Fruit fly (Drosophila melanogaster) whole organism, pupa: ENCODE data around the gene sro.

ENCODE experiments used
- CG10348 ChIP-seq: fragments of 200-800 bp; sonication (Bioruptor generic); IDR thresholded peaks from 2 replicates; pipeline ENCODE4 v1.3.6; 2022; ENCODE audit warnings: missing biosample characterization, missing genetic modification characterization
- CG14655 ChIP-seq: fragments of 200-800 bp; sonication (Bioruptor generic); optimal IDR thresholded peaks from 3 replicates; lab custom pipeline; 2017; ENCODE audit warnings: mild to moderate bottlenecking, missing biosample characterization, missing genetic modification reagents, missing genetic modification characterization
- CG15710 ChIP-seq: fragments of 200-800 bp; sonication (Bioruptor generic); optimal IDR thresholded peaks from 2 replicates; lab custom pipeline; 2018; ENCODE audit warnings: missing biosample characterization, mild to moderate bottlenecking, missing genetic modification characterization, moderate library complexity
- CG17806 ChIP-seq: fragments of 200-800 bp; sonication (Bioruptor generic); optimal IDR thresholded peaks from 2 replicates; lab custom pipeline; 2018; ENCODE audit warnings: missing biosample characterization, mild to moderate bottlenecking, missing genetic modification characterization, moderate library complexity
- CG32121 ChIP-seq: fragments of 200-800 bp; sonication (Bioruptor generic); IDR thresholded peaks from 2 replicates; pipeline ENCODE4 v1.3.6; 2022; ENCODE audit warnings: missing biosample characterization, missing genetic modification characterization
- CG4496 ChIP-seq: fragments of 200-800 bp; sonication (Bioruptor generic); IDR thresholded peaks from 3 replicates; pipeline ENCODE4 v1.3.6; 2022; ENCODE audit warnings: missing biosample characterization, missing genetic modification characterization
- CG8301 ChIP-seq: fragments of 200-800 bp; sonication (Bioruptor generic); optimal IDR thresholded peaks from 2 replicates; lab custom pipeline; 2018; ENCODE audit warnings: missing biosample characterization, mild to moderate bottlenecking, missing genetic modification characterization
- Ets98B ChIP-seq: fragments of 200-800 bp; sonication (Bioruptor generic); IDR thresholded peaks from 2 replicates; pipeline ENCODE4 v1.3.6; 2022; ENCODE audit warnings: missing biosample characterization, missing genetic modification characterization
- gl ChIP-seq: fragments of 200-800 bp; sonication (Bioruptor generic); optimal IDR thresholded peaks from 2 replicates; lab custom pipeline; 2018; ENCODE audit warnings: missing biosample characterization, mild to moderate bottlenecking, missing genetic modification characterization
- rn ChIP-seq: fragments of 200-800 bp; sonication (Bioruptor generic); IDR thresholded peaks from 2 replicates; pipeline ENCODE4 v1.3.6; 2022; ENCODE audit warnings: missing biosample characterization, missing genetic modification characterization

dm6 chr3R:29772090-29772794 lies 22.2 kb upstream of the sro start:
- TF ChIP-seq rn (GFP tag; lab: Robert Waterston, UW) (no peak), CG8301 (tag; lab: Kevin White, UChicago) (peak; percentile 32), CG32121 (GFP tag; lab: Robert Waterston, UW) (no peak), CG17806 (no peak), CG14655 (GFP tag; lab: Kevin White, UChicago) (peak; percentile 73), CG15710 (tag; lab: Kevin White, UChicago) (peak; percentile 13), Ets98B (0 out of 2 replicates have a peak, but pooled peaks have one; percentile 37), CG4496 (GFP tag; lab: Robert Waterston, UW) (peak; percentile 35; the same call in 1 of the 3 replicates), CG10348 (GFP tag; lab: Robert Waterston, UW) (no peak), gl (tag; lab: Kevin White, UChicago) (no peak)
